Worm (Caenorhabditis elegans) whole organism, young adult: Measurements from ENCODE around the gene cdr-6.

Experiments
- B0035.1 ChIP-seq: sonication (generic microtip); optimal IDR thresholded peaks from 2 replicates; lab custom pipeline; 2016; ENCODE audit warnings: missing genetic modification characterization, mild to moderate bottlenecking, missing compliant biosample characterization, missing genotype, missing genetic modification reagents
- B0261.1 ChIP-seq: sonication (generic microtip); optimal IDR thresholded peaks from 2 replicates; lab custom pipeline; 2016; ENCODE audit warnings: mild to moderate bottlenecking, missing genetic modification characterization, moderate library complexity, missing compliant biosample characterization
- F10E7.11 ChIP-seq: sonication (generic microtip); optimal IDR thresholded peaks from 2 replicates; lab custom pipeline; 2017; ENCODE audit warnings: mild to moderate bottlenecking, missing genetic modification characterization, moderate library complexity, missing compliant biosample characterization
- F22D6.2 ChIP-seq: sonication (generic microtip); optimal IDR thresholded peaks from 2 replicates; lab custom pipeline; 2016; ENCODE audit warnings: mild to moderate bottlenecking, missing genetic modification characterization, missing compliant biosample characterization
- F23B12.7 ChIP-seq: sonication (generic microtip); optimal IDR thresholded peaks from 2 replicates; lab custom pipeline; 2017; ENCODE audit warnings: missing genetic modification characterization, mild to moderate bottlenecking, missing compliant biosample characterization, antibody characterized with exemption, moderate library complexity; ENCODE audit not compliant: insufficient read depth
- F39B2.1 ChIP-seq: fragments of 200-800 bp; sonication (Bioruptor generic); IDR thresholded peaks from 2 replicates; pipeline ENCODE4 v1.3.6; 2022; ENCODE audit warnings: missing genetic modification reagents, missing genetic modification characterization, missing compliant biosample characterization
- F52B5.7 ChIP-seq: sonication (generic microtip); optimal IDR thresholded peaks from 2 replicates; lab custom pipeline; 2016; ENCODE audit warnings: mild to moderate bottlenecking, missing genetic modification characterization, missing compliant biosample characterization
- K11D2.4 ChIP-seq: fragments of 200-800 bp; sonication (Bioruptor generic); IDR thresholded peaks from 2 replicates; pipeline ENCODE4 v1.3.6; 2022; ENCODE audit warnings: missing genetic modification reagents, missing genetic modification characterization, missing compliant biosample characterization
- Y67H2A.10 ChIP-seq: fragments of 200-800 bp; sonication (Bioruptor generic); conservative IDR thresholded peaks from 2 replicates; pipeline ENCODE4 v1.3.6; 2022; ENCODE audit warnings: missing genetic modification reagents, missing genetic modification characterization, missing compliant biosample characterization
- atf-7 ChIP-seq: sonication (generic microtip); optimal IDR thresholded peaks from 2 replicates; lab custom pipeline; 2017; ENCODE audit warnings: mild to moderate bottlenecking, missing genetic modification characterization, missing compliant biosample characterization
- attf-3 ChIP-seq: fragments of 200-800 bp; sonication (Bioruptor generic); conservative IDR thresholded peaks from 2 replicates; pipeline ENCODE4 v1.3.6; 2022; ENCODE audit warnings: missing genetic modification reagents, missing genetic modification characterization, missing compliant biosample characterization
- attf-5 ChIP-seq: fragments of 200-800 bp; sonication (Bioruptor generic); optimal IDR thresholded peaks from 2 replicates; lab custom pipeline; 2018; ENCODE audit warnings: mild to moderate bottlenecking, missing genetic modification characterization, missing compliant biosample characterization
- ceh-58 ChIP-seq: fragments of 200-800 bp; sonication (Bioruptor generic); IDR thresholded peaks from 2 replicates; pipeline ENCODE4 v1.3.6; 2022; ENCODE audit warnings: missing genetic modification characterization, missing compliant biosample characterization
- dpff-1 ChIP-seq: sonication (generic microtip); optimal IDR thresholded peaks from 2 replicates; lab custom pipeline; 2017; ENCODE audit warnings: mild to moderate bottlenecking, missing genetic modification characterization, missing compliant biosample characterization
- egl-44 ChIP-seq: fragments of 200-800 bp; sonication (Bioruptor generic); IDR thresholded peaks from 2 replicates; pipeline ENCODE4 v1.3.6; 2022; ENCODE audit warnings: missing genetic modification reagents, missing genetic modification characterization, missing compliant biosample characterization
- egrh-3 ChIP-seq: fragments of 200-800 bp; sonication (Bioruptor generic); IDR thresholded peaks from 2 replicates; pipeline ENCODE4 v1.3.6; 2022; ENCODE audit warnings: missing genetic modification reagents, missing genetic modification characterization, missing compliant biosample characterization
- hsf-1 ChIP-seq: fragments of 200-800 bp; sonication (Bioruptor generic); IDR thresholded peaks from 2 replicates; pipeline ENCODE4 v1.3.6; 2022; ENCODE audit warnings: missing genetic modification reagents, missing genetic modification characterization, missing compliant biosample characterization
- lag-1 ChIP-seq: fragments of 200-800 bp; sonication (Bioruptor generic); IDR thresholded peaks from 2 replicates; pipeline ENCODE4 v1.3.6; 2022; ENCODE audit warnings: missing genetic modification reagents, missing genetic modification characterization, missing compliant biosample characterization
- lin-35 ChIP-seq, 3 experiments: fragments of 150-350 bp in 2 of 3; sonication (generic microtip) in 1 of 3; optimal IDR thresholded peaks; 2 replicates each; lab custom pipeline; 2014 to 2018; ENCODE audit warnings: missing biosample characterization in 3 of 3, missing genetic modification characterization in 3 of 3, missing genetic modification reagents in 3 of 3
- lin-40 ChIP-seq: sonication (generic microtip); optimal IDR thresholded peaks from 2 replicates; lab custom pipeline; 2016; ENCODE audit warnings: missing genetic modification characterization, mild to moderate bottlenecking, missing compliant biosample characterization, missing genotype, missing genetic modification reagents
- lsy-27 ChIP-seq: sonication (generic microtip); optimal IDR thresholded peaks from 2 replicates; lab custom pipeline; 2017; ENCODE audit warnings: missing genetic modification characterization, mild to moderate bottlenecking, missing compliant biosample characterization, antibody characterized with exemption, missing genotype, borderline replicate concordance; ENCODE audit not compliant: insufficient read depth
- madf-6 ChIP-seq: fragments of 200-800 bp; sonication (Bioruptor generic); IDR thresholded peaks from 2 replicates; pipeline ENCODE4 v1.3.6; 2022; ENCODE audit warnings: missing genetic modification reagents, missing genetic modification characterization, missing compliant biosample characterization
- mxl-1 ChIP-seq: sonication (generic microtip); optimal IDR thresholded peaks from 2 replicates; lab custom pipeline; 2016; ENCODE audit warnings: missing genetic modification characterization, missing compliant biosample characterization
- nfya-1 ChIP-seq: sonication (generic microtip); optimal IDR thresholded peaks from 2 replicates; lab custom pipeline; 2017; ENCODE audit warnings: antibody characterized with exemption, missing compliant biosample characterization, missing genetic modification characterization, borderline replicate concordance; ENCODE audit not compliant: insufficient read depth
- nhr-179 ChIP-seq: sonication (generic microtip); optimal IDR thresholded peaks from 2 replicates; lab custom pipeline; 2016; ENCODE audit warnings: mild to moderate bottlenecking, missing genetic modification characterization, missing compliant biosample characterization
- nhr-80 ChIP-seq: sonication (generic microtip); optimal IDR thresholded peaks from 2 replicates; lab custom pipeline; 2016; ENCODE audit warnings: missing genetic modification characterization, missing compliant biosample characterization
- rec-8 ChIP-seq, 2 experiments: sonication (generic microtip); optimal IDR thresholded peaks; 2 replicates each; lab custom pipeline; 2016; ENCODE audit warnings: mild to moderate bottlenecking in 2 of 2, missing genetic modification characterization in 2 of 2, missing genetic modification reagents in 2 of 2, missing genotype in 2 of 2, missing biosample characterization in 1 of 2, missing compliant biosample characterization in 1 of 2, moderate library complexity in 1 of 2
- snpc-3.4 ChIP-seq: sonication (generic microtip); optimal IDR thresholded peaks from 2 replicates; lab custom pipeline; 2017; ENCODE audit warnings: missing genetic modification characterization, mild to moderate bottlenecking, missing compliant biosample characterization, antibody characterized with exemption, moderate library complexity, missing genotype, missing genetic modification reagents
- snpc-4 ChIP-seq, 5 experiments: fragments of 150-350 bp in 1 of 5; sonication (generic microtip) in 4 of 5; optimal IDR thresholded peaks; 2 replicates each; lab custom pipeline; 2014 to 2018; ENCODE audit warnings: missing genetic modification characterization in 5 of 5, missing biosample characterization in 3 of 5, antibody characterized with exemption in 2 of 5, mild to moderate bottlenecking in 2 of 5, missing compliant biosample characterization in 2 of 5, missing genotype in 2 of 5, moderate library complexity in 2 of 5, missing genetic modification reagents in 1 of 5
- sptf-2 ChIP-seq: fragments of 200-800 bp; sonication (Bioruptor generic); optimal IDR thresholded peaks from 2 replicates; lab custom pipeline; 2018; ENCODE audit warnings: mild to moderate bottlenecking, missing genetic modification characterization, missing compliant biosample characterization
- zfh-2 ChIP-seq: fragments of 200-800 bp; sonication (Bioruptor generic); conservative IDR thresholded peaks from 2 replicates; pipeline ENCODE4 v1.3.6; 2022; ENCODE audit warnings: missing genetic modification reagents, missing genetic modification characterization, missing compliant biosample characterization
- zim-3 ChIP-seq: sonication (generic microtip); optimal IDR thresholded peaks from 2 replicates; lab custom pipeline; 2017; ENCODE audit warnings: mild to moderate bottlenecking, missing genetic modification characterization, moderate library complexity, missing compliant biosample characterization
- ztf-18 ChIP-seq: sonication (generic microtip); optimal IDR thresholded peaks from 2 replicates; lab custom pipeline; 2016; ENCODE audit warnings: missing genotype, mild to moderate bottlenecking, missing genetic modification characterization, missing compliant biosample characterization
- ztf-22 ChIP-seq: fragments of 200-800 bp; sonication (Bioruptor generic); optimal IDR thresholded peaks from 2 replicates; lab custom pipeline; 2018; ENCODE audit warnings: mild to moderate bottlenecking, missing genetic modification characterization, moderate library complexity, missing compliant biosample characterization
- ztf-28 ChIP-seq: fragments of 200-800 bp; sonication (Bioruptor generic); IDR thresholded peaks from 2 replicates; pipeline ENCODE4 v1.3.6; 2022; ENCODE audit warnings: missing genetic modification reagents, missing genetic modification characterization, missing compliant biosample characterization

cdr-6 gene

DNA sequence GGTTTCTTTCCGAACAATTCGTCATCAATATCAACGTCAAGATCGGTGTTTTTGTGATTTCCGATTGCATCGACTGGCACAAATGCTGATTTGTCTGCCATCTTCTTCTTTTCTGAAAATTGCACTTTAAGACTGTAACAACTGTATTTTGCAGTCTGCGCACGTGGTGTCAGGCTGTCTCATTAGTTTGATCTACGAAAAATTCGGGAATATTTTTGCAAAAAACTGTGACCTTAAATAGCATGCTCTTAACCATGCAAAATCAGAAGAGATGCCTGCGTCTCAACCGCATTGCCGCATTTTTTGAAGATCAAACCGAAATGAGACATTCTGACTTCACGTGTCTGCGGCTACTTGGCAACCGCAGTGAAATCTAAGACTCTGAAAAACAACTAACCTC is 12.1 kb downstream of the cdr-6 start, which contains the start of gene K01D12.7 (continued):
- TF ChIP-seq B0261.1 (tag; lab: Kevin White, UChicago) = no peak
- no peak for TF ChIP-seq snpc-3.4 (tag; lab: Kevin White, UChicago)
- TF ChIP-seq ztf-18 (tag; lab: Kevin White, UChicago) = no peak
- no peak for TF ChIP-seq zfh-2 (GFP tag; lab: Robert Waterston, UW)

ce11 chrV:12400677-12401236 is 12.7 kb downstream of the cdr-6 start, which contains the start of the genes K01D12.20 and miga-1:
Gene K01D12.20, minus strand, starts transcription at chrV:12400814.
Gene miga-1, minus strand, starts transcription at chrV:12400859.
- TF ChIP-seq atf-7 (tag; lab: Kevin White, UChicago) (peak; percentile 33), F52B5.7 (tag; lab: Kevin White, UChicago) (no peak), attf-3 (GFP tag; lab: Robert Waterston, UW) (peak; percentile 96), egl-44 (no peak), attf-5 (GFP tag; lab: Kevin White, UChicago) (peak; percentile 7), F23B12.7 (tag; lab: Kevin White, UChicago) (peak; percentile 4), nhr-80 (peak; percentile 18), madf-6 (GFP tag; lab: Robert Waterston, UW) (peak; percentile 29; the same call in 1 of the 2 replicates)

DNA sequence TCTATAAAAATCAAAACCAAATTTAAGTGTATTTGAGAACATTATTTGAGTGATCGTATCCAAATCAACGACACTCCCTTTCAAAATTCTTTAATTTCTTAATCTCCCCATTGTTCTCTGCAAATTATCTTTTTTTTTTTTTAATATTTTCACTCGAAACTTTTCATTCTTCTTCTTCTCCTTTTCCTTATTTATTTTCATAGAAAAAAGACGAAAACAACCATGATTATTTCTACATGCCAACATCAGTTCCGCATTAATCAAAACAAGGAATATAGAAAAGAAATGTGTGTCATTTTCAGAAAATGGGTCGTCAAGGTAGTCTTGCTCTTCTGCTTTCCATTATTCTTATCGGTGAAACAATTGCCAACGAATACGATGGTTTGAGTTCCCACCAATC is 16.0 kb downstream of the cdr-6 start, which contains the start of gene K01D12.5:
Gene K01D12.5 (plus strand): TSS at position 301 of the 400 bp plus-strand sequence.
- TF ChIP-seq Y67H2A.10 (no peak), K11D2.4 (GFP tag; lab: Robert Waterston, UW) (no peak), nhr-80 (no peak), rec-8 (tag; optimal IDR thresholded peaks at IDR 0.05; lab: Kevin White, UChicago) (no peak), hsf-1 (no peak), egl-44 (no peak), dpff-1 (tag; lab: Kevin White, UChicago) (no peak), nfya-1 (tag; lab: Kevin White, UChicago) (no peak), lsy-27 (no peak), ztf-22 (GFP tag; lab: Kevin White, UChicago) (no peak), F22D6.2 (tag; lab: Kevin White, UChicago) (no peak), F10E7.11 (tag; lab: Kevin White, UChicago) (no peak)

DNA sequence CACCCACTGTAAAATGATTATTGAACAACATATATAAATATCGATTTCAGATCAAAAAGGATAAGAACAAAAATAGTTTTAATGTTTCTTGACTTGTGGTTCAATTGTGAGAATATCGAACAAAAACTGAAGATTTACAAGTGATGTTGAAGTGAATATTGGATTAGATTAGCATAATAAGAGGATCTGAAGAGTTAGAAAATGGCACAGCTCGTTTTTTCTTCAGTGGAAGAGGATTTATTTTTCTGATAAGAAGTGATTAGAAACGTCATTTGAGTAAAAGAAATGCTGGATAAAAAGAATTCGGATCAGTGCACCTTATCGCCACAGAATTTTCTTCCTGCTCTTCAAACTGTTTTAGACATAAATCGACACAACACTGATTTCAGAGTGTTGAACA is 17.8 kb downstream of the cdr-6 start, which contains the start of gene twk-14:
Gene twk-14 (minus strand): TSS at position 8 of the 400 bp plus-strand sequence.
- TF ChIP-seq B0035.1 (tag; lab: Kevin White, UChicago) = no peak
- no peak for TF ChIP-seq ceh-58 (GFP tag; lab: Robert Waterston, UW)
- no peak for TF ChIP-seq egrh-3 (GFP tag; lab: Robert Waterston, UW)
- TF ChIP-seq zim-3 = no peak
- no peak for TF ChIP-seq mxl-1
- TF ChIP-seq sptf-2 = no peak
- TF ChIP-seq nhr-179 (tag; lab: Kevin White, UChicago) = no peak
- TF ChIP-seq snpc-3.4 (tag; lab: Kevin White, UChicago) = no peak
- TF ChIP-seq lin-40 (tag; lab: Kevin White, UChicago) = no peak
- no peak for TF ChIP-seq lag-1 (GFP tag; lab: Robert Waterston, UW)
- no peak for TF ChIP-seq ztf-28 (GFP tag; lab: Robert Waterston, UW)
- TF ChIP-seq snpc-4 (GFP tag; optimal IDR thresholded peaks at IDR 0.05; lab: Kevin White, UChicago) = no peak
- TF ChIP-seq snpc-4 (tag; optimal IDR thresholded peaks at IDR 0.05; lab: Kevin White, UChicago) = no peak
- TF ChIP-seq lin-35 (GFP tag; optimal IDR thresholded peaks at IDR 0.05; lab: Kevin White, UChicago) = no peak
- no peak for TF ChIP-seq F39B2.1 (GFP tag; lab: Robert Waterston, UW)
